Worm (Caenorhabditis elegans) whole organism, young adult: ENCODE measurements around the gene lpr-6.
A peak's percentile ranks its signal among the peaks of the same experiment; 100 is the strongest.

Source experiments
- B0019.2 ChIP-seq: fragments of 200-800 bp; sonication (Bioruptor generic); conservative IDR thresholded peaks from 2 replicates; pipeline ENCODE4 v1.3.6; 2022; ENCODE audit warnings: missing genetic modification reagents, missing genetic modification characterization, missing compliant biosample characterization
- C17E4.6 ChIP-seq: fragments of 200-800 bp; sonication (Bioruptor generic); IDR thresholded peaks from 2 replicates; pipeline ENCODE4 v1.3.6; 2022; ENCODE audit warnings: missing genetic modification reagents, missing genetic modification characterization, missing compliant biosample characterization
- F10E7.11 ChIP-seq: sonication (generic microtip); optimal IDR thresholded peaks from 2 replicates; lab custom pipeline; 2017; ENCODE audit warnings: mild to moderate bottlenecking, missing genetic modification characterization, moderate library complexity, missing compliant biosample characterization
- F23B12.7 ChIP-seq: sonication (generic microtip); optimal IDR thresholded peaks from 2 replicates; lab custom pipeline; 2017; ENCODE audit warnings: missing genetic modification characterization, mild to moderate bottlenecking, missing compliant biosample characterization, antibody characterized with exemption, moderate library complexity; ENCODE audit not compliant: insufficient read depth
- F52B5.7 ChIP-seq: sonication (generic microtip); optimal IDR thresholded peaks from 2 replicates; lab custom pipeline; 2016; ENCODE audit warnings: mild to moderate bottlenecking, missing genetic modification characterization, missing compliant biosample characterization
- K11D2.4 ChIP-seq: fragments of 200-800 bp; sonication (Bioruptor generic); IDR thresholded peaks from 2 replicates; pipeline ENCODE4 v1.3.6; 2022; ENCODE audit warnings: missing genetic modification reagents, missing genetic modification characterization, missing compliant biosample characterization
- K12H6.12 ChIP-seq: fragments of 200-800 bp; sonication (Bioruptor generic); optimal IDR thresholded peaks from 2 replicates; lab custom pipeline; 2018; ENCODE audit warnings: mild to moderate bottlenecking, missing genetic modification characterization, missing compliant biosample characterization
- Y67H2A.10 ChIP-seq: fragments of 200-800 bp; sonication (Bioruptor generic); conservative IDR thresholded peaks from 2 replicates; pipeline ENCODE4 v1.3.6; 2022; ENCODE audit warnings: missing genetic modification reagents, missing genetic modification characterization, missing compliant biosample characterization
- Y79H2A.3 ChIP-seq: fragments of 200-800 bp; sonication (Bioruptor generic); conservative IDR thresholded peaks from 2 replicates; pipeline ENCODE4 v1.3.6; 2022; ENCODE audit warnings: missing genetic modification reagents, missing genetic modification characterization, missing compliant biosample characterization
- athp-1 ChIP-seq: sonication (generic microtip); optimal IDR thresholded peaks from 2 replicates; lab custom pipeline; 2017; ENCODE audit warnings: mild to moderate bottlenecking, missing genetic modification characterization, missing compliant biosample characterization
- bed-1 ChIP-seq: fragments of 200-800 bp; sonication (Bioruptor generic); IDR thresholded peaks from 2 replicates; pipeline ENCODE4 v1.3.6; 2022; ENCODE audit warnings: missing genetic modification reagents, missing genetic modification characterization, missing compliant biosample characterization
- bed-2 ChIP-seq: fragments of 200-800 bp; sonication (Bioruptor generic); IDR thresholded peaks from 2 replicates; pipeline ENCODE4 v1.3.6; 2022; ENCODE audit warnings: missing genetic modification reagents, missing genetic modification characterization, missing compliant biosample characterization
- ccch-3 ChIP-seq: fragments of 200-800 bp; sonication (Bioruptor generic); optimal IDR thresholded peaks from 2 replicates; lab custom pipeline; 2018; ENCODE audit warnings: mild to moderate bottlenecking, missing genetic modification characterization, missing compliant biosample characterization
- cebp-1 ChIP-seq, 2 experiments: fragments of 200-800 bp in 1 of 2; sonication (Bioruptor generic) in 1 of 2; sonication (generic microtip) in 1 of 2; IDR thresholded peaks in 1 of 2; optimal IDR thresholded peaks in 1 of 2; 2 replicates each; pipeline versions ENCODE4 v1.3.6 to Lab custom; 2017 to 2022; ENCODE audit warnings: missing compliant biosample characterization in 2 of 2, missing genetic modification characterization in 2 of 2, mild to moderate bottlenecking in 1 of 2, missing genetic modification reagents in 1 of 2, moderate library complexity in 1 of 2
- cebp-2 ChIP-seq: fragments of 200-800 bp; sonication (Bioruptor generic); IDR thresholded peaks from 2 replicates; pipeline ENCODE4 v1.3.6; 2022; ENCODE audit warnings: missing genetic modification characterization, missing compliant biosample characterization
- ceh-91 ChIP-seq: fragments of 200-800 bp; sonication (Bioruptor generic); IDR thresholded peaks from 2 replicates; pipeline ENCODE4 v1.3.6; 2022; ENCODE audit warnings: missing genetic modification reagents, missing genetic modification characterization, missing compliant biosample characterization
- dpff-1 ChIP-seq: sonication (generic microtip); optimal IDR thresholded peaks from 2 replicates; lab custom pipeline; 2017; ENCODE audit warnings: mild to moderate bottlenecking, missing genetic modification characterization, missing compliant biosample characterization
- egl-44 ChIP-seq: fragments of 200-800 bp; sonication (Bioruptor generic); IDR thresholded peaks from 2 replicates; pipeline ENCODE4 v1.3.6; 2022; ENCODE audit warnings: missing genetic modification reagents, missing genetic modification characterization, missing compliant biosample characterization
- ets-4 ChIP-seq: fragments of 200-800 bp; sonication (Bioruptor generic); optimal IDR thresholded peaks from 2 replicates; lab custom pipeline; 2018; ENCODE audit warnings: mild to moderate bottlenecking, missing genetic modification characterization, missing compliant biosample characterization
- fkh-3 ChIP-seq: sonication (generic microtip); optimal IDR thresholded peaks from 2 replicates; lab custom pipeline; 2016; ENCODE audit warnings: mild to moderate bottlenecking, missing genetic modification characterization, missing compliant biosample characterization
- gei-17 ChIP-seq: fragments of 200-800 bp; sonication (Bioruptor generic); optimal IDR thresholded peaks from 2 replicates; lab custom pipeline; 2018; ENCODE audit warnings: mild to moderate bottlenecking, missing genetic modification characterization, missing compliant biosample characterization
- let-607 ChIP-seq, 2 experiments: fragments of 200-800 bp in 1 of 2; sonication (Bioruptor generic) in 1 of 2; sonication (generic microtip) in 1 of 2; optimal IDR thresholded peaks; 2 replicates each; lab custom pipeline; 2016 to 2018; ENCODE audit warnings: mild to moderate bottlenecking in 2 of 2, missing compliant biosample characterization in 2 of 2, missing genetic modification characterization in 2 of 2, moderate library complexity in 2 of 2, missing genotype in 1 of 2
- lin-40 ChIP-seq: sonication (generic microtip); optimal IDR thresholded peaks from 2 replicates; lab custom pipeline; 2016; ENCODE audit warnings: missing genetic modification characterization, mild to moderate bottlenecking, missing compliant biosample characterization, missing genotype, missing genetic modification reagents
- lin-54 ChIP-seq: fragments of 200-800 bp; sonication (Bioruptor generic); optimal IDR thresholded peaks from 2 replicates; lab custom pipeline; 2018; ENCODE audit warnings: mild to moderate bottlenecking, missing genetic modification characterization, missing compliant biosample characterization
- madf-3 ChIP-seq: fragments of 200-800 bp; sonication (Bioruptor generic); IDR thresholded peaks from 2 replicates; pipeline ENCODE4 v1.3.6; 2022; ENCODE audit warnings: missing genetic modification reagents, missing genetic modification characterization, missing compliant biosample characterization
- mxl-1 ChIP-seq: sonication (generic microtip); optimal IDR thresholded peaks from 2 replicates; lab custom pipeline; 2016; ENCODE audit warnings: missing genetic modification characterization, missing compliant biosample characterization
- nfya-1 ChIP-seq: sonication (generic microtip); optimal IDR thresholded peaks from 2 replicates; lab custom pipeline; 2017; ENCODE audit warnings: antibody characterized with exemption, missing compliant biosample characterization, missing genetic modification characterization, borderline replicate concordance; ENCODE audit not compliant: insufficient read depth
- nfya-2 ChIP-seq: fragments of 200-800 bp; sonication (Bioruptor generic); IDR thresholded peaks from 2 replicates; pipeline ENCODE4 v1.3.6; 2022; ENCODE audit warnings: missing genetic modification reagents, missing genetic modification characterization, missing compliant biosample characterization
- nfyb-1 ChIP-seq: fragments of 200-800 bp; sonication (Bioruptor generic); IDR thresholded peaks from 2 replicates; pipeline ENCODE4 v1.3.6; 2022; ENCODE audit warnings: missing genetic modification reagents, missing genetic modification characterization, missing compliant biosample characterization
- nhr-80 ChIP-seq: sonication (generic microtip); optimal IDR thresholded peaks from 2 replicates; lab custom pipeline; 2016; ENCODE audit warnings: missing genetic modification characterization, missing compliant biosample characterization
- nhr-90 ChIP-seq: sonication (generic microtip); optimal IDR thresholded peaks from 2 replicates; lab custom pipeline; 2016; ENCODE audit warnings: missing genotype, mild to moderate bottlenecking, missing genetic modification characterization, missing compliant biosample characterization
- pbrm-1 ChIP-seq: fragments of 200-800 bp; sonication (Bioruptor generic); IDR thresholded peaks from 2 replicates; pipeline ENCODE4 v1.3.6; 2022; ENCODE audit warnings: missing genetic modification reagents, missing genetic modification characterization, missing compliant biosample characterization
- repo-1 ChIP-seq: sonication (generic microtip); optimal IDR thresholded peaks from 2 replicates; lab custom pipeline; 2017; ENCODE audit warnings: mild to moderate bottlenecking, missing genetic modification characterization, missing compliant biosample characterization
- rpc-1 ChIP-seq, 2 experiments: fragments of 150-350 bp in 1 of 2; sonication (generic microtip) in 1 of 2; optimal IDR thresholded peaks; 2 replicates each; lab custom pipeline; 2014 to 2018; ENCODE audit warnings: missing biosample characterization in 1 of 2, missing genetic modification characterization in 1 of 2, missing genetic modification reagents in 1 of 2, missing genotype in 1 of 2
- snpc-1.1 ChIP-seq: sonication (generic microtip); optimal IDR thresholded peaks from 2 replicates; lab custom pipeline; 2017; ENCODE audit warnings: missing genetic modification characterization, mild to moderate bottlenecking, missing compliant biosample characterization, antibody characterized with exemption, moderate library complexity, missing genotype, missing genetic modification reagents; ENCODE audit not compliant: insufficient read depth
- tbp1 ChIP-seq: fragments of 200-800 bp; sonication (Bioruptor generic); optimal IDR thresholded peaks from 2 replicates; lab custom pipeline; 2018; ENCODE audit warnings: mild to moderate bottlenecking, missing genetic modification characterization, missing compliant biosample characterization
- ztf-22 ChIP-seq: fragments of 200-800 bp; sonication (Bioruptor generic); optimal IDR thresholded peaks from 2 replicates; lab custom pipeline; 2018; ENCODE audit warnings: mild to moderate bottlenecking, missing genetic modification characterization, moderate library complexity, missing compliant biosample characterization

lpr-6 gene

DNA sequence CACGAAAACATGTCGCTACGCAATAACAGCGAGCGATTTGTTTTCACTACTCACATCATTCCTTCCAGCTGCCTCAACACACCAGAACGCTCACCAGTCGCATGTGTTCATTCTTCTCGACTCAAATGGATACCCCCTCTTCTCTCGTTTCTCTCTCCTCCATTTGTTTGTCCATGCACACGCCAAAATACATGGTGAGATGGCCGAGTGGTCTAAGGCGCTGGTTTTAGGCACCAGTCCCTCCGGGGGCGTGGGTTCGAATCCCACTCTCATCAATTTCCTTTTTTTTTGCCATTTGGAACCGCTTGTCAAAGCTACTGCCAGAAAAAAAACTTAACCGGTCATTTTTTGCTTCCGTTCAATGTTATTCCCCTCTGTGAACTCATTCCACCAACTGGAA lies 35.7 kb downstream of the lpr-6 start (continued):
- TF ChIP-seq rpc-1 (optimal IDR thresholded peaks at IDR 0.05; lab: Kevin White, UChicago) (peak; percentile 84), rpc-1 (tag; optimal IDR thresholded peaks at IDR 0.05; lab: Kevin White, UChicago) (peak; percentile 84), repo-1 (tag; lab: Kevin White, UChicago) (peak; percentile 89), bed-2 (GFP tag; lab: Robert Waterston, UW) (0 out of 2 replicates have a peak, but pooled peaks have one; percentile 58), ztf-22 (GFP tag; lab: Kevin White, UChicago) (peak; percentile 62), lin-40 (tag; lab: Kevin White, UChicago) (peak; percentile 96), F10E7.11 (tag; lab: Kevin White, UChicago) (peak; percentile 57), K12H6.12 (tag; lab: Kevin White, UChicago) (peak; percentile 84), fkh-3 (tag; lab: Kevin White, UChicago) (no peak), egl-44 (GFP tag; lab: Robert Waterston, UW) (0 out of 2 replicates have a peak, but pooled peaks have one; percentile 55), F52B5.7 (peak; percentile 81), Y79H2A.3 (GFP tag; lab: Robert Waterston, UW) (no peak), madf-3 (peak; percentile 66; the same call in 1 of the 2 replicates), gei-17 (peak; percentile 80), dpff-1 (tag; lab: Kevin White, UChicago) (no peak)
- TF ChIP-seq, all 124 proteins: peak for 89

DNA sequence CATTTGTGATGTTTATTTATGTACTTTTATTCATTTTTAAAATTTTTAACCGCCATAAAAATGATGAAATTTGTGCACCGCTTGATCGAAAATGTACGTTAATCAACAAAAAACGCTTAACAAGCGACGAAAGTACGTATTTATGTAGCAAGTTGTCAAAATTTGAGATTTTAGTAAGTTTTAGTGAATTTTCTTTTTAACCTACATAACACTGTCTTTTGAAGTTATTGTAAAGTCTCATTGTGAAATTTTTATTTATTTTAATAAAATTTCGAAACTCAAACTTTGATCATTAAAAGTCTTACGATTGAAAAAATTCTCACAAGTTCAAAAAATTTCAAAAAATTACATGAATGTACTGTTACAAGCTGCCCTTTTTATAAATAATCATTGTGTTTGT lies 37.5 kb downstream of the lpr-6 start:
- TF ChIP-seq tbp1 (GFP tag; lab: Kevin White, UChicago) (no peak), Y67H2A.10 (GFP tag; lab: Robert Waterston, UW) (no peak), B0019.2 (no peak)

DNA sequence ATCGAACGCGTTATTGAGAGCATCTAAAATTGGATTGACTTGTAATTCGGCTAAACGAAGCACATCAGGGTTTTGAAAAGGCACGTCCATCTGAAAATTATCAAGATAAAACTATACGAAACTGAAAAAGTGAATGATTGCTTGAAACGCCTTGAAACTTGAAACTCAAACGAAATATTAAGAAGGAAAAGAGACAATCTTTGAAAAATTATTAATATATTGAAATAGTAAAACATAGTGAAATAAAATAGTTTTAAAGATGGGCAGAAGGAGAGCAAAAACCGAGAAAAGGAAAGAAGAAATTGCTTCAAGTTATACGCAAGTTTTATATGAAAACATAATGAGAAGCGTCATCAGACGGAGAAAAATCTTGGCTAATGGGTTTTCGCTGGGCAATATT lies 38.3 kb downstream of the lpr-6 start, which contains the start of gene W02H3.3:
W02H3.3 (minus strand) TSS at position 101 of the 400 bp plus-strand sequence.
- TF ChIP-seq ceh-91 (no peak), B0019.2 (no peak)

DNA sequence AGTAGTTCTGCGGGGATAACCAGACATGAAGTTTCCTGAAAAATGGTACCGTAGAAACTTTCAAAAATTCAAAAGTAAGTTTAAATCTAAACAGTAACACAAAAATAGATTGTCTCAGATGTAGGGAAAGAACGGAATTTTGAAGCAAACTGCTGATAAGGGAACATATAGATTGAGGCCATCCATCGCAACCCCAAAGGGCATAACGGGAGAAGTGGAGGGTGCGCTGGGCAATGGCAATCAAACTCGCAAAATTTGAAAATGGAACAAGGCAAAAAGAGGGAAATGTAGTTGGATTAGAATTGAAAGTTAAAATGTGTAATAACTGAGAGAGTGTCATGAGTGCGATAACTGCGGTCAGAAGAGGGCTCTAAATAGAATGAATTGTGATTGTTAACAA lies 43.4 kb downstream of the lpr-6 start:
- TF ChIP-seq F10E7.11 (tag; lab: Kevin White, UChicago) (no peak), Y79H2A.3 (GFP tag; lab: Robert Waterston, UW) (no peak), F23B12.7 (tag; lab: Kevin White, UChicago) (no peak), nfyb-1 (GFP tag; lab: Robert Waterston, UW) (no peak), ets-4 (peak; percentile 11), ccch-3 (no peak), K11D2.4 (no peak), nhr-90 (tag; lab: Kevin White, UChicago) (no peak), pbrm-1 (GFP tag; lab: Robert Waterston, UW) (no peak), rpc-1 (optimal IDR thresholded peaks at IDR 0.05; lab: Kevin White, UChicago) (no peak), rpc-1 (tag; optimal IDR thresholded peaks at IDR 0.05; lab: Kevin White, UChicago) (no peak), gei-17 (no peak), bed-1 (GFP tag; lab: Robert Waterston, UW) (0 out of 2 replicates have a peak, but pooled peaks have one; percentile 68), athp-1 (tag; lab: Kevin White, UChicago) (no peak), snpc-1.1 (tag; lab: Kevin White, UChicago) (no peak), let-607 (tag; optimal IDR thresholded peaks at IDR 0.05; lab: Kevin White, UChicago) (no peak), tbp1 (GFP tag; lab: Kevin White, UChicago) (no peak), mxl-1 (tag; lab: Kevin White, UChicago) (no peak), nfya-1 (tag; lab: Kevin White, UChicago) (no peak), lin-54 (GFP tag; lab: Kevin White, UChicago) (no peak), nhr-80 (tag; lab: Kevin White, UChicago) (peak; percentile 56), C17E4.6 (GFP tag; lab: Robert Waterston, UW) (no peak), cebp-1 (GFP tag; IDR thresholded peaks at IDR 0.05; lab: Robert Waterston, UW) (no peak), cebp-1 (tag; optimal IDR thresholded peaks at IDR 0.05; lab: Kevin White, UChicago) (no peak), cebp-2 (GFP tag; lab: Robert Waterston, UW) (no peak), nfya-2 (GFP tag; lab: Robert Waterston, UW) (no peak)
- TF ChIP-seq, all 124 proteins: peak for 3
